Fruit fly (Drosophila melanogaster) Kc167 (cell line): Measurements from ENCODE around the gene mge.

Experiments
- Myc ChIP-seq: fragments of >200 bp; optimal IDR thresholded peaks from 2 replicates; lab custom pipeline; 2017; ENCODE audit warnings: missing external identifiers
- Sin3A ChIP-seq: fragments of >200 bp; optimal IDR thresholded peaks from 2 replicates; lab custom pipeline; 2018; ENCODE audit warnings: missing external identifiers
- h ChIP-seq: fragments of >200 bp; optimal IDR thresholded peaks from 3 replicates; lab custom pipeline; 2018; ENCODE audit warnings: missing external identifiers
- insv ChIP-seq: fragments of >200 bp; optimal IDR thresholded peaks from 3 replicates; lab custom pipeline; 2018; ENCODE audit warnings: missing external identifiers
- psq ChIP-seq: fragments of >200 bp; optimal IDR thresholded peaks from 2 replicates; lab custom pipeline; 2017; ENCODE audit warnings: missing external identifiers
- ttk ChIP-seq: sonication (Bioruptor generic); optimal IDR thresholded peaks from 2 replicates; lab custom pipeline; 2017; ENCODE audit warnings: missing external identifiers

mge gene

DNA sequence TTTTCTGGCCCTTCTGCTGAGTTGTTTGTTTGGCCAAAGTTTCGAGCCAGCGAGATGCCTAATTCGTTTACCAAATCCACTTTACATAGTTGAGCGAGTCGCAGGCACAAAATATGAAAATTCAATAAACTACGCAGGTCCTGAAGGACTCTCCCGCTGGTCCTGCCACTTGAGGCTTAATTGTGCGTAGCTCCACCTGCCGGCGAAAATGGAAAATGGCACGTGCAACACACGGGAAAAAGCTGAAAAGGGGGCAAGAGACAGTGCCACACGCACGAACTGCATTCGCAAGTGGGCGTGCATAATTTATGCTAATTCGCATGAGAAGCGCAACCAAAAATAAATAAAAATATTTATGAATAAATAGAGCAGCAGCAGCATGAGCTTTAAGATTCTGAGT is 23.8 kb downstream of the mge start:
- TF ChIP-seq insv (lab: Kevin White, UChicago) (no peak), h (lab: Kevin White, UChicago) (no peak)

DNA sequence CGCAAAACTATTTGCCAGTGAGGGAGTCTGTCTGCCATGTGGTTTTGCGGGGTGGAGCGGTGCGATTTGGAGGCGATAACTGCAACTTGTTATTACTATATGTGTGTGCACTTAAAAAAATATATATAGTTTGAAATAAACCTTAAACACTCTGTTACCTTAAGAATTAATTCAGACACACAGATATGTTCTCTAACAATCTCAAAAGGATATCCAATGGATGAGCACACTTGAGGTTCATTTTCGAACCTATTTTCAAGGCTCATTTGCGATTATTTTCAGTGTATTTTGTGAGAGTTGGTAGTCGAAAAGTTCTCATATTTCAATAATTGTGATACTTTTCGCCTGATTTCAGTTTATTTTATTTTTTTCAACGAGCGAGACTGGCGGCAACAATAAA is 27.7 kb downstream of the mge start:
- TF ChIP-seq insv (lab: Kevin White, UChicago) (no peak), Sin3A (lab: Kevin White, UChicago) (no peak), psq (lab: Kevin White, UChicago) (no peak)

DNA sequence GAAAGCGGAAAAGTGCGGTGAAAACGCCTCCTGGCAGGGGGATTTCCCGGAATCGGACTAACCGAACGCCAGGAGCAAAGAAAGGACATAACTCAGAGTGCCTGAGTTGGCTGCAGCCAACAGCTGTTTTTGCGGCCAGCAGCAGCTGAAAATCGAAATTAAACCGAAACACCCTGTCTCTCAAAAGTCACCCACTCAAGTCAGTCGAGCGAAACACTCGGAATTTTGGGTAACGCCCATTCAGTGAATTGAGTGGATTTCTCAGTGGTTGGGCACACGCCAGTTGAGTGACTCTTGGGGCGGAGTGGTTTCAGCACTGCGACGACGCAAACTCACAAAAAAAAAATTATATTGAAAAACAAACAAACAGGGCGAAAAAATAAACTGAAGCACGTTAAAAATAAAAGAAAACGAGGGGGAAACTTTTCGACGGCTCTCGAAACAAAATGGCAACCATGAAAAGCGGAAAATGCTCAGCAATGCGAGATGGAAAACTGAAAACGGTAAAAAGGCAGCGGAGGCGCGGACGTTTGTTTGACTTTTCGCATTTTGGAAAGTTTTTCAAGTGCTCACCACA is 30.9 kb downstream of the mge start:
- TF ChIP-seq Myc (lab: Kevin White, UChicago) (no peak), ttk (lab: Kevin White, UChicago) (no peak), Sin3A (lab: Kevin White, UChicago) (no peak), psq (lab: Kevin White, UChicago) (no peak), h (lab: Kevin White, UChicago) (no peak), insv (lab: Kevin White, UChicago) (no peak)

DNA sequence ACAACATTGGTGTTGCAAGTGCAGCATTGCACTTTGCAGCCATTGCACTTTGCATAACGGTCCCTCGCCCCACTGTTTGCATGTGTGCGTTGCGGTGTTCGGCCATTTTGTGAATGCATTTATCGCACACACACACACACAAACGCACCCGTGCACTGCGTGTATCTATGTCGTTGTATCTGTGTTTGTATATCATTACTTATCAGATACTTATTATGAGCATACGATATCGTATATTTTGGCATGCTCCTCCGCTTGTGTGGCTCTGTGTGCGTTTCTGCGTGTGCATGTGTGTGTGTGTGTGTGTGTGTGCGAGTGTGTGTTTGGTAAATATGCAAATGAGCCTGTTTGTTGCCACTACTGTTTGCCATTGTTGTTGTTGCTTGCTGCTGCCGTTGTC is 32.9 kb downstream of the mge start:
- TF ChIP-seq Sin3A (lab: Kevin White, UChicago) (no peak), ttk (lab: Kevin White, UChicago) (no peak), insv (lab: Kevin White, UChicago) (no peak), psq (lab: Kevin White, UChicago) (no peak), Myc (lab: Kevin White, UChicago) (no peak), h (lab: Kevin White, UChicago) (no peak)

DNA sequence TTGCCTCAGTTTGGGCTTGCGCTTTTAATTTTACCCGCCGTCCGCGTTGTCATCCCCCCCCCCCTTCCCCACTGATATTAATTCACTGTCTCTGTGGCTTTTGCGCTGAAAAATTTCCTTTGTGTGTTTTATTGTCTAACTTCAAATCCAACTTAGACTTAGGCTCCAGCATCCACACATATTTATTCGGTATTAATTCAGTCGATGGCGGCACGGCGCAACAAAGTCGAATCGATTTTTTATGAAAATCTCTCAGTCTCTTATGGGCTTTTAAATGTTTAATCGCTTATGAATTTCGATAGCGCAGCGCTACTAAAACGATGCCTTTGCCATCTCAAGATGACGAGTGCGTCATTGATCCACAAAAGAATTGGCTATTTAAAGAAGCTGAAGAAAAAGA is 33.7 kb downstream of the mge start:
- TF ChIP-seq Sin3A (lab: Kevin White, UChicago) (no peak), h (lab: Kevin White, UChicago) (no peak), insv (lab: Kevin White, UChicago) (no peak), Myc (lab: Kevin White, UChicago) (no peak), ttk (lab: Kevin White, UChicago) (no peak), psq (lab: Kevin White, UChicago) (no peak)

DNA sequence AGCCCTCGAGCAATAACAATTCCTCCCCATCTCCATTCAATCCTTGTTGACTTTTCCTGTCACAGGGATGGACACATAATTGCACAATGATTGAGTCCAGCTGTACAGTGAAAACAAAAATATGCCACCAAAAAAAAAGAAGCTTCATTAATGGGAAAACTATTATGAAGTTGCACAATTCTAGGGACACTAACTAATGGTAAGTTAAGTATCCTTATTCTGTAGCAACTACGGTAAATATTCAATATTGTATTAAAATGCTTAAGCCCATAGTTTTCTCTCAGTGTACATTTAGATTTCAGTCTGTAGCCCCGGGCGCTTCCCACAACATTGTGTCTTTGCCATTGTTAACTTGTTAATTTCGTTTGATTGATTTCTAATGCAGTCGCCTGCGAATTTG is 34.7 kb downstream of the mge start:
- TF ChIP-seq ttk (lab: Kevin White, UChicago) (no peak), Sin3A (lab: Kevin White, UChicago) (no peak), Myc (lab: Kevin White, UChicago) (no peak)

DNA sequence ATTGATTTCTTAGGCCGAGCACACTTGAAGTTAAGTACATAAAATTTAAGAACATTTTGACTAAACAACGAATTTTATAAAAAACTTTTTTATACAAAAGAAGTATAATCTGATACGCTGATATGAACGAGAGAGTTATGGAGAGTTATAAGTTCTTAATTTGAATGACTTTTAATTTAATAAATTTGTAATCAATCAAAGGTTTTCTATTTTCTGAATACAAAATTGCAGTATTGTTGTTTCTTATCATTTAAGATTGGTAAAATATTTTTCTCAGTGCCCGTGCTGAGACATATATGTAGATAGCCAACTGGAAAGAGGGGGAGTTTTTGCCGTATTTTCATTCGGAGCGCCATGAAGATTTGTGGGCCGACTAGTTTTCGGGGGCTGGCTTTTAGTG is 36.6 kb downstream of the mge start:
- TF ChIP-seq Sin3A (lab: Kevin White, UChicago) (no peak), psq (lab: Kevin White, UChicago) (no peak), insv (lab: Kevin White, UChicago) (no peak), Myc (lab: Kevin White, UChicago) (no peak), ttk (lab: Kevin White, UChicago) (no peak), h (lab: Kevin White, UChicago) (no peak)

DNA sequence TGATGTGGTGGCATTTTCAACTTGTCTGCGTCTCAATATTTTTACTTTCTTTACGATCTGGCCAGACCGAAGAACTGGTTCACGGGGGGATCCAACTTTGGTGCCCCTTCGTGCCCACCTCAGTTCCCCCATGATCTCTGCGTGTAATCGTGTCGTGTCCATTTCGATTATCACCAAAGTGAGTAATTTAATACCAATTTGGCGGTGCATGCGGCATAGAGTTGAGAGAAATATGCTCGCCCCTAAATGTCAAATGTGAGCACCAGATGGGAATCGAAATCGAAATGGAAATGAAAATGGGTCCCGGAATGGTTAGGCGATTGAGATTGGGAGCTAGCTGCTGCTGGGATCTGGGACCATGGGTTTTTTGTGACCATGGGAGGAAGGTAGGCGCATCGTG is 38.4 kb downstream of the mge start:
- TF ChIP-seq psq (lab: Kevin White, UChicago) (no peak), Sin3A (lab: Kevin White, UChicago) (no peak), h (lab: Kevin White, UChicago) (no peak), insv (lab: Kevin White, UChicago) (no peak), ttk (lab: Kevin White, UChicago) (no peak), Myc (lab: Kevin White, UChicago) (no peak)

DNA sequence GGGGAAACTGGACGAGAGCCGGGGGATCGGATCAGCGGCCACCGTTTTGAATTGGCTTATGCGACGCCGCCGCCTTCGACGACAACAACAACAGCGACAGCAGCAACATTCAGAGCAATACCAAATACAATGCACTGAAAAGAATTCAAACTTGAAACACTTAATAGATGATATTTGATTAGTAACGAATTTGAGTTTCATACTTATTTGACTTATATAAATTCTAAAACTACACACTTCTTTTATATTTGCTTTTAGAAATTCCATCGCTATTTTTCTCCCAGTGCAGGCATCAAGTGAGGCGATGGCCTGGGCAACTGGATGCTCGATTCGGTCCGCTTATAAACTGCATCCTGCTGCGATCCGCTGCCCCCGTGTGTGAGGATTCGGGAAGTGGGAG is 41.7 kb downstream of the mge start:
- TF ChIP-seq psq (lab: Kevin White, UChicago), result no peak
- no peak for TF ChIP-seq insv (lab: Kevin White, UChicago)
- no peak for TF ChIP-seq Myc (lab: Kevin White, UChicago)
- TF ChIP-seq ttk (lab: Kevin White, UChicago), result no peak
- TF ChIP-seq h (lab: Kevin White, UChicago), result no peak
- no peak for TF ChIP-seq Sin3A (lab: Kevin White, UChicago)

DNA sequence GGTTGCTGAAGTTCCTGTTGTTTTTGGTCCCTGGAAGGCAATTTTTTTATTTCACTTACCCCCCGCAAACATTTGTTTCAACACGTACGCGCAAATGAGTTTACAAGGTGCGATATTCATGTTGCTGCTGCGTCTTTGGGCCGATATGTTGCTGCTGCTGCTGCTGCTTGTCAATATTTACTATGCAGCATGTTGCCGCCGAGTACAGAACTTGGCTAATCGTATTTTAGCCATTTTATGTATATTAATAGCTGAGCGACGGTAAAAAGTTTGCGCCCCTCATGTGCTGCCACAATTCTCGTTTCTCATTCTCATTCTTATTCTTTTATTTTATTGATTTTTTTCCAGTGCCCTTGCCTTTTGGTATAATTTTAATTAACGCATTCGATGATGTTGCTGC is 43.3 kb downstream of the mge start:
- TF ChIP-seq h (lab: Kevin White, UChicago) (no peak), insv (lab: Kevin White, UChicago) (no peak), ttk (lab: Kevin White, UChicago) (no peak), Sin3A (lab: Kevin White, UChicago) (no peak), psq (lab: Kevin White, UChicago) (no peak), Myc (lab: Kevin White, UChicago) (no peak)

DNA sequence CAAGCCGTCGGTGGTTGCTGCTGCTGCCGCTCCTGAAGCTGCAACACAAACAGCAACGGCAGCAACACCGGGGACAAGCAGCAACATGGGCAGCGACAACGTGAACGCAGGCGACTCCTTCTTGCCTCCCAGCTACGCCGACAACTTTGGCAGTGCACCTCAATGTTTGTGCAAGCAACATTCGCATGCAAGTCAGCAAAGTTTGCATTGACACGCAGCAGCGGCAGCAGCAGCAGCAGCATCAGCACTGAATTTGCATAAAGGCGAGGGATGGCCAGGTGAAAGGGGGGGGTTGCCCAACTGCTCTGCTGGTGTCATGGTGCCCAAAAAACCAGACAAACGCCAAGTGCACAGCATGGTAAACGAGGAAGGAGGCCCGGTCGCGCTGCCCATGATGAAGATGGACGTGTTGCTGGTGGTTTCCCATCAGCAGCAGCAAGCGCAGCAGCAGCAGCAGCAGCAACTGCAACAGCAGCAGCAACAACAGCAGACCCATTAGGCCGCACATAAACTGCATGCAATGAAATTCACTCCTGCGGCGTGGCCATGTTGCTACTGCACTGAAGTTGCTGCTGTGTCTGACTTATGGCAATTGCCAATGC is 44.3 kb downstream of the mge start:
- TF ChIP-seq h (lab: Kevin White, UChicago) (no peak), insv (lab: Kevin White, UChicago) (no peak), Sin3A (lab: Kevin White, UChicago) (no peak), ttk (lab: Kevin White, UChicago) (no peak), psq (lab: Kevin White, UChicago) (no peak), Myc (lab: Kevin White, UChicago) (no peak)

DNA sequence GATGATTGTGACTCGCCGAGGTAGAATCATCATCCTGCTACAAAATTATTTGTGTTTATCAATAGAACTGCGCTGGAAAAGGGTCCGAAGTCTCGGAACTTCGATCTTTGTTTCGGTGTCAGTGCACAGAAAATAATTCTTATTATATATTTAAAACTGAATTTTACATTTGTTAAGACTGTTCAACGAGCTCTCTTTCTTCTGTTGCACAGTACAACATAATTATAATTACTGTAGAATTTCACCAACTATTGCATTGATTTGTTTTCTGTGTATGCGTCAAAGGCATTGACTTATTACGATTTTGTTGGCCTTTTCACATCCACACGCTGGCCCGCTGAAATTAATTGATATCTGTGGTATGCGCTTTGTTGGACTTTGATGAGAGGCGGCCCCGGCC is 46.3 kb downstream of the mge start:
- TF ChIP-seq insv (lab: Kevin White, UChicago) (no peak), ttk (lab: Kevin White, UChicago) (no peak), Myc (lab: Kevin White, UChicago) (no peak), psq (lab: Kevin White, UChicago) (no peak), Sin3A (lab: Kevin White, UChicago) (no peak), h (lab: Kevin White, UChicago) (no peak)
